Worm (Caenorhabditis elegans): ENCODE data around the gene F32A11.1.

- TF ChIP-seq F49E8.2 (tag; optimal IDR thresholded peaks at IDR 0.05; ENCODE audit: borderline replicate concordance) (no peak), nhr-111 (GFP tag; optimal IDR thresholded peaks at IDR 0.05) (no peak), ceh-28 (tag; optimal IDR thresholded peaks at IDR 0.05) (no peak), nhr-76 (tag; optimal IDR thresholded peaks at IDR 0.05) (no peak), daf-8 (GFP tag; IDR thresholded peaks at IDR 0.05) (no peak), F37D6.2 (tag; optimal IDR thresholded peaks at IDR 0.05) (no peak), saeg-2 (GFP tag; IDR thresholded peaks at IDR 0.05) (no peak), daf-19 (GFP tag; conservative IDR thresholded peaks at IDR 0.05) (no peak), zag-1 (tag; optimal IDR thresholded peaks at IDR 0.05) (no peak), hlh-11 (tag; optimal IDR thresholded peaks at IDR 0.05) (no peak), ama-1 (optimal IDR thresholded peaks at IDR 0.05) (no peak)
These were observed 6.9 kb downstream of the F32A11.1 start for ce11 chrII:13164062-13164461.

Measured in whole organism, L4 larva.